Worm (Caenorhabditis elegans) whole organism, late embryonic: Measurements from ENCODE around the gene srh-281.

Experiments
- ama-1 ChIP-seq: fragments of 150-350 bp; optimal IDR thresholded peaks from 2 replicates; lab custom pipeline; 2014
- ceh-19 ChIP-seq: fragments of 200-800 bp; sonication (Bioruptor generic); optimal IDR thresholded peaks from 2 replicates; lab custom pipeline; 2018; ENCODE audit warnings: mild to moderate bottlenecking, missing genetic modification characterization, missing compliant biosample characterization
- fkh-10 ChIP-seq: fragments of 150-350 bp; optimal IDR thresholded peaks from 2 replicates; lab custom pipeline; 2014; ENCODE audit warnings: missing biosample characterization, missing genetic modification reagents, missing genetic modification characterization
- hlh-13 ChIP-seq: fragments of 200-800 bp; sonication (Bioruptor generic); optimal IDR thresholded peaks from 2 replicates; lab custom pipeline; 2018; ENCODE audit warnings: mild to moderate bottlenecking, missing genetic modification characterization, missing compliant biosample characterization
- odd-2 ChIP-seq: sonication (generic microtip); optimal IDR thresholded peaks from 2 replicates; lab custom pipeline; 2017; ENCODE audit warnings: antibody characterized with exemption, mild to moderate bottlenecking, missing genetic modification characterization, missing compliant biosample characterization
- tbx-2 ChIP-seq: sonication (generic microtip); optimal IDR thresholded peaks from 2 replicates; lab custom pipeline; 2016; ENCODE audit warnings: missing genetic modification characterization, missing compliant biosample characterization

DNA sequence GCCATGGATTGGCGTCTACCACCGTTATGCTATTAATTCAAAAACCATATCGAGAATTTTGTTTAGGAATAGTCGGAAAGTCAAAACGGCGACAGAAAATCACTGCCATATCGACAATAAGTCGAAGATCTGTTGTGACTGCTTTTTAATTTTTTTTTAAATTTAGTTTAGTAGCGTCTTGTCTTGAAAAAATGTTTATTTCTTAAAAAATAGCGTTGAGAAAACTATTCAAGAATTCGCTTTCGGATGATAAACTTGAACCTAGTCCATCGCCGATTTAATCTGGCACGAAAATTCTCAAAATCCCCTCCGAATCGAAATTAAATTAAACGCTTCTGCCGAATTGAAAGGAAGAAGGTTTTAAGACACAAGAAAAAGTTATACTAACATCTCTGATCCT is 1.5 kb downstream of the srh-281 start, which contains the start of gene srh-279:
- TF ChIP-seq hlh-13 (GFP tag; lab: Kevin White, UChicago): no peak
- no peak for TF ChIP-seq fkh-10 (GFP tag; lab: Kevin White, UChicago)
- TF ChIP-seq odd-2 (tag; lab: Kevin White, UChicago): no peak
- TF ChIP-seq tbx-2: no peak
- no peak for TF ChIP-seq ceh-19 (GFP tag; lab: Kevin White, UChicago)
- no peak for TF ChIP-seq ama-1 (lab: Kevin White, UChicago)
